Fruit fly (Drosophila melanogaster) whole organism, prepupa: Measurements from ENCODE around the gene Gr28a.

Experiments used
- Blimp-1 ChIP-seq: fragments of 200-800 bp; sonication (Bioruptor generic); optimal IDR thresholded peaks from 3 replicates; lab custom pipeline; 2017; ENCODE audit warnings: missing biosample characterization, missing genetic modification characterization, mild to moderate bottlenecking, moderate library complexity, missing genetic modification reagents
- CG10631 ChIP-seq: fragments of 200-800 bp; sonication (Bioruptor generic); optimal IDR thresholded peaks from 2 replicates; lab custom pipeline; 2016; ENCODE audit warnings: missing biosample characterization, missing genetic modification characterization
- CG10669 ChIP-seq: fragments of 200-800 bp; sonication (Bioruptor generic); optimal IDR thresholded peaks from 3 replicates; lab custom pipeline; 2018; ENCODE audit warnings: missing biosample characterization, mild to moderate bottlenecking, missing genetic modification characterization, moderate library complexity
- CG11762 ChIP-seq: fragments of 200-800 bp; sonication (Bioruptor generic); optimal IDR thresholded peaks from 3 replicates; lab custom pipeline; 2016; ENCODE audit warnings: missing biosample characterization, missing genetic modification characterization; ENCODE audit not compliant: insufficient read depth
- CG1621 ChIP-seq: fragments of 200-800 bp; sonication (Bioruptor generic); optimal IDR thresholded peaks from 3 replicates; lab custom pipeline; 2018; ENCODE audit warnings: missing biosample characterization, mild to moderate bottlenecking, missing genetic modification characterization
- CG16779 ChIP-seq: fragments of 200-800 bp; sonication (Bioruptor generic); optimal IDR thresholded peaks from 3 replicates; lab custom pipeline; 2017; ENCODE audit warnings: missing biosample characterization, mild to moderate bottlenecking, missing genetic modification characterization
- CG3032 ChIP-seq: fragments of 200-800 bp; optimal IDR thresholded peaks from 2 replicates; lab custom pipeline; 2019; ENCODE audit warnings: missing biosample characterization, mild to moderate bottlenecking, missing genetic modification characterization, moderate library complexity
- CG34406 ChIP-seq: fragments of 200-800 bp; sonication (Bioruptor generic); optimal IDR thresholded peaks from 3 replicates; lab custom pipeline; 2016; ENCODE audit warnings: missing biosample characterization, missing genetic modification characterization
- CG6163 ChIP-seq: fragments of 200-800 bp; sonication (Bioruptor generic); IDR thresholded peaks from 3 replicates; pipeline ENCODE4 v1.3.6; 2022; ENCODE audit warnings: missing biosample characterization, missing genetic modification characterization
- CG6276 ChIP-seq: fragments of 200-800 bp; sonication (Bioruptor generic); optimal IDR thresholded peaks from 2 replicates; lab custom pipeline; 2017; ENCODE audit warnings: missing biosample characterization, mild to moderate bottlenecking, missing genetic modification characterization
- CG6792 ChIP-seq: fragments of 200-800 bp; sonication (Bioruptor generic); optimal IDR thresholded peaks from 3 replicates; lab custom pipeline; 2016; ENCODE audit warnings: missing biosample characterization, missing genetic modification characterization
- CG6808 ChIP-seq: fragments of 200-800 bp; sonication (Bioruptor generic); optimal IDR thresholded peaks from 3 replicates; lab custom pipeline; 2017; ENCODE audit warnings: missing biosample characterization, missing genetic modification characterization, mild to moderate bottlenecking, moderate library complexity, missing genetic modification reagents
- CG6854 ChIP-seq: fragments of 200-800 bp; sonication (Bioruptor generic); optimal IDR thresholded peaks from 2 replicates; lab custom pipeline; 2017; ENCODE audit warnings: missing biosample characterization, mild to moderate bottlenecking, missing genetic modification characterization
- CG7368 ChIP-seq: fragments of 200-800 bp; sonication (Bioruptor generic); optimal IDR thresholded peaks from 3 replicates; lab custom pipeline; 2016; ENCODE audit warnings: missing biosample characterization, missing genetic modification characterization
- CG8119 ChIP-seq: fragments of 200-800 bp; sonication (Bioruptor generic); IDR thresholded peaks from 3 replicates; pipeline ENCODE4 v1.3.6; 2022; ENCODE audit warnings: missing biosample characterization, missing genetic modification characterization
- CG8319 ChIP-seq: fragments of 200-800 bp; sonication (Bioruptor generic); optimal IDR thresholded peaks from 3 replicates; lab custom pipeline; 2016; ENCODE audit warnings: missing biosample characterization, missing genetic modification characterization
- CG9139 ChIP-seq: fragments of 200-800 bp; sonication (Bioruptor generic); optimal IDR thresholded peaks from 3 replicates; lab custom pipeline; 2017; ENCODE audit warnings: missing biosample characterization, mild to moderate bottlenecking, missing genetic modification characterization
- Eip75B ChIP-seq: fragments of 200-800 bp; sonication (Bioruptor generic); optimal IDR thresholded peaks from 3 replicates; lab custom pipeline; 2016; ENCODE audit warnings: missing biosample characterization, missing genetic modification characterization
- Eip78C ChIP-seq: fragments of 200-800 bp; sonication (Bioruptor generic); peaks from one replicate; lab custom pipeline; 2016; ENCODE audit warnings: missing biosample characterization, missing genetic modification characterization
- Eip93F ChIP-seq: fragments of 200-800 bp; sonication (Bioruptor generic); optimal IDR thresholded peaks from 2 replicates; lab custom pipeline; 2016; ENCODE audit warnings: missing biosample characterization, mild to moderate bottlenecking, missing genetic modification characterization
- Ets21C ChIP-seq: fragments of 200-800 bp; sonication (Bioruptor generic); optimal IDR thresholded peaks from 3 replicates; lab custom pipeline; 2016; ENCODE audit warnings: missing biosample characterization, missing genetic modification characterization
- Hr38 ChIP-seq: sonication (Bioruptor generic); optimal IDR thresholded peaks from 2 replicates; lab custom pipeline; 2016; ENCODE audit warnings: missing biosample characterization, missing genetic modification characterization
- Hr39 ChIP-seq: fragments of 200-800 bp; sonication (Bioruptor generic); optimal IDR thresholded peaks from 2 replicates; lab custom pipeline; 2016; ENCODE audit warnings: missing biosample characterization, missing genetic modification characterization
- Lpt ChIP-seq: fragments of 200-800 bp; sonication (Bioruptor generic); optimal IDR thresholded peaks from 3 replicates; lab custom pipeline; 2016; ENCODE audit warnings: missing biosample characterization, missing genetic modification characterization
- Met ChIP-seq: fragments of 200-800 bp; sonication (Bioruptor generic); optimal IDR thresholded peaks from 3 replicates; lab custom pipeline; 2016; ENCODE audit warnings: missing biosample characterization, missing genetic modification characterization
- Sox102F ChIP-seq: fragments of 200-800 bp; sonication (Bioruptor generic); optimal IDR thresholded peaks from 2 replicates; lab custom pipeline; 2016; ENCODE audit warnings: missing biosample characterization, mild to moderate bottlenecking, missing genetic modification characterization
- Sox14 ChIP-seq: fragments of 200-800 bp; sonication (Bioruptor generic); optimal IDR thresholded peaks from 3 replicates; lab custom pipeline; 2016; ENCODE audit warnings: missing biosample characterization, missing genetic modification characterization
- Sox15 ChIP-seq: fragments of 200-800 bp; sonication (Bioruptor generic); optimal IDR thresholded peaks from 3 replicates; lab custom pipeline; 2016; ENCODE audit warnings: missing biosample characterization, missing genetic modification characterization
- achi ChIP-seq: fragments of 200-800 bp; sonication (Bioruptor generic); optimal IDR thresholded peaks from 3 replicates; lab custom pipeline; 2016; ENCODE audit warnings: missing biosample characterization, missing genetic modification characterization
- acj6 ChIP-seq: fragments of 200-800 bp; sonication (Bioruptor generic); optimal IDR thresholded peaks from 3 replicates; lab custom pipeline; 2016; ENCODE audit warnings: missing biosample characterization, missing genetic modification characterization
- dac ChIP-seq: fragments of 200-800 bp; sonication (Bioruptor generic); optimal IDR thresholded peaks from 2 replicates; lab custom pipeline; 2017; ENCODE audit warnings: missing biosample characterization, mild to moderate bottlenecking, missing genetic modification characterization
- dsx ChIP-seq: fragments of 200-800 bp; optimal IDR thresholded peaks from 3 replicates; lab custom pipeline; 2019; ENCODE audit warnings: missing biosample characterization, mild to moderate bottlenecking, missing genetic modification characterization, moderate library complexity; ENCODE audit not compliant: poor library complexity, severe bottlenecking
- eg ChIP-seq: fragments of 200-800 bp; sonication (Bioruptor generic); IDR thresholded peaks from 3 replicates; pipeline ENCODE4 v1.3.6; 2022; ENCODE audit warnings: missing biosample characterization, missing genetic modification characterization
- fd59A ChIP-seq: fragments of 200-800 bp; sonication (Bioruptor generic); optimal IDR thresholded peaks from 2 replicates; lab custom pipeline; 2017; ENCODE audit warnings: missing biosample characterization, mild to moderate bottlenecking, missing genetic modification characterization, missing genetic modification reagents
- fd85E ChIP-seq: fragments of 200-800 bp; sonication (Bioruptor generic); optimal IDR thresholded peaks from 3 replicates; lab custom pipeline; 2016; ENCODE audit warnings: missing biosample characterization, missing genetic modification characterization
- fkh ChIP-seq: fragments of 200-800 bp; sonication (Bioruptor generic); optimal IDR thresholded peaks from 3 replicates; lab custom pipeline; 2017; ENCODE audit warnings: missing biosample characterization, mild to moderate bottlenecking, missing genetic modification characterization, moderate library complexity
- lz ChIP-seq: fragments of 200-800 bp; sonication (Bioruptor generic); optimal IDR thresholded peaks from 3 replicates; lab custom pipeline; 2016; ENCODE audit warnings: missing biosample characterization, missing genetic modification characterization
- net ChIP-seq: fragments of 200-800 bp; sonication (Bioruptor generic); optimal IDR thresholded peaks from 3 replicates; lab custom pipeline; 2016; ENCODE audit warnings: missing biosample characterization, missing genetic modification characterization
- salr ChIP-seq, 2 experiments: fragments of 200-800 bp; sonication (Bioruptor generic); optimal IDR thresholded peaks; 3 replicates each; lab custom pipeline; 2016 to 2018; ENCODE audit warnings: missing biosample characterization in 2 of 2, missing genetic modification characterization in 2 of 2, mild to moderate bottlenecking in 1 of 2
- spab ChIP-seq: fragments of 200-800 bp; sonication (Bioruptor generic); optimal IDR thresholded peaks from 2 replicates; lab custom pipeline; 2017; ENCODE audit warnings: missing biosample characterization, mild to moderate bottlenecking, missing genetic modification characterization, missing genetic modification reagents
- ss ChIP-seq, 2 experiments: fragments of 200-800 bp; sonication (Bioruptor generic); optimal IDR thresholded peaks; 2 replicates in 1 of 2; 3 replicates in 1 of 2; lab custom pipeline; 2017 to 2018; ENCODE audit warnings: mild to moderate bottlenecking in 2 of 2, missing biosample characterization in 2 of 2, missing genetic modification characterization in 2 of 2, moderate library complexity in 1 of 2
- svp ChIP-seq: fragments of 200-800 bp; sonication (Bioruptor generic); peaks from one replicate; lab custom pipeline; 2016; ENCODE audit warnings: missing biosample characterization, missing genetic modification characterization
- topi ChIP-seq: fragments of 200-800 bp; sonication (Bioruptor generic); optimal IDR thresholded peaks from 3 replicates; lab custom pipeline; 2016; ENCODE audit warnings: missing biosample characterization, missing genetic modification characterization
- vri ChIP-seq: fragments of 200-800 bp; sonication (Bioruptor generic); optimal IDR thresholded peaks from 3 replicates; lab custom pipeline; 2016; ENCODE audit warnings: missing biosample characterization, mild to moderate bottlenecking, missing genetic modification characterization

Gr28a gene

DNA sequence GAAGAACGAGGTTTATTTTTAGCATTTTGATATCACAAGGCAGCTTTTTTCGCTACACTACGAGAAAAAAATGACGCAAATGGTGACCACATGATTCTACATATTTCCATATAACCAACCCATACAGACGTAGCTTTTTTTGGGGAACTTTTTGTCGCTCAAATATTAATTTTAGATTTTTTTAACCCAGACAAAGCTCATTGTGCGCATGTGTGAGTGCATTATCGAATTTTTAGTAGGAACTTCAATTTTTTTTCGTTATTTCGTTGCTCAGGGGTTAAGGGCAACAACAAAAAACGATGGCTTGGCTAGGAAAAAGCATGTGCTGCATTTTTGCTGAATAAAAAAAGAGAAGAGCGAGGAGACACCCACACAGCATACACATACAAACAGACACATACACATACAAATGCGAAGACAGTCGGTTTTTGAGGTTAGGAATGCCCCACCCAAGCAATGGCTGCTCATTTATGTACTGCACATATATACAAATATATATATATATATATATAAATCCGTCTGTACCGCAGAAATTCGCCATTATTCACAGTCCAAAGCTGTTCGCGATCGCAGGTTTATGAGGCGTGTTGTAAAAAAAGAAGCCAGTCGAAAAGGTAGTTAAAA lies 29.6 kb downstream of the Gr28a start (continued):
- TF ChIP-seq dac (GFP tag; lab: Kevin White, UChicago): peak; percentile 29
- TF ChIP-seq ss (GFP tag; optimal IDR thresholded peaks at IDR 0.05; lab: Kevin White, UChicago): no peak
- TF ChIP-seq CG8319 (GFP tag; lab: Kevin White, UChicago): peak; percentile 4
- no peak for TF ChIP-seq CG11762 (GFP tag; lab: Kevin White, UChicago)
- peak; percentile 31 for TF ChIP-seq Sox15 (GFP tag; lab: Kevin White, UChicago)
- TF ChIP-seq CG6276 (GFP tag; lab: Kevin White, UChicago): no peak
- TF ChIP-seq Eip78C: peak; percentile 87
- TF ChIP-seq net: peak; percentile 52
- TF ChIP-seq CG16779 (tag; lab: Kevin White, UChicago): no peak
- peak; percentile 53 for TF ChIP-seq Eip75B
- TF ChIP-seq Ets21C (GFP tag; lab: Kevin White, UChicago): no peak
- TF ChIP-seq CG8119 (GFP tag; lab: Robert Waterston, UW): peak; percentile 41; the same call in 1 of the 3 replicates
- peak; percentile 80 for TF ChIP-seq svp (GFP tag; lab: Kevin White, UChicago)
- peak; percentile 49 for TF ChIP-seq CG10669 (GFP tag; lab: Kevin White, UChicago)
- no peak for TF ChIP-seq CG6854
- peak in 1 of 2 experiments; percentile 60 for TF ChIP-seq salr (GFP tag; optimal IDR thresholded peaks at IDR 0.05; lab: Kevin White, UChicago)
- peak; percentile 64 for TF ChIP-seq Hr39 (GFP tag; lab: Kevin White, UChicago)
- peak; percentile 71; the same call in 2 of the 3 replicates for TF ChIP-seq eg (GFP tag; lab: Robert Waterston, UW)
- peak; percentile 19 for TF ChIP-seq Sox102F (GFP tag; lab: Kevin White, UChicago)

- TF ChIP-seq spab (GFP tag; lab: Kevin White, UChicago) (peak; percentile 22), Eip75B (peak; percentile 64), CG1621 (tag; lab: Kevin White, UChicago) (peak; percentile 56), Eip93F (GFP tag; lab: Kevin White, UChicago) (peak; percentile 79), Sox15 (GFP tag; lab: Kevin White, UChicago) (peak; percentile 27), Met (GFP tag; lab: Kevin White, UChicago) (peak; percentile 79), CG9139 (GFP tag; lab: Kevin White, UChicago) (peak; percentile 61), CG10669 (GFP tag; lab: Kevin White, UChicago) (peak; percentile 65), CG6163 (GFP tag; lab: Robert Waterston, UW) (peak; percentile 82), CG6854 (peak; percentile 74), vri (GFP tag; lab: Kevin White, UChicago) (peak; percentile 66), eg (GFP tag; lab: Robert Waterston, UW) (peak; percentile 85), fd85E (GFP tag; lab: Kevin White, UChicago) (no peak), Hr38 (GFP tag; lab: Kevin White, UChicago) (peak; percentile 1), Ets21C (GFP tag; lab: Kevin White, UChicago) (peak; percentile 37), Sox14 (GFP tag; lab: Kevin White, UChicago) (peak; percentile 68), CG3032 (tag; lab: Kevin White, UChicago) (peak; percentile 76), fkh (no peak), topi (GFP tag; lab: Kevin White, UChicago) (peak; percentile 56), CG6792 (GFP tag; lab: Kevin White, UChicago) (peak; percentile 64), acj6 (GFP tag; lab: Kevin White, UChicago) (peak; percentile 78), fd59A (peak; percentile 49), CG34406 (peak; percentile 59), Hr39 (GFP tag; lab: Kevin White, UChicago) (peak; percentile 38), salr (GFP tag; optimal IDR thresholded peaks at IDR 0.05; lab: Kevin White, UChicago) (peak; percentile 30 to 35), Lpt (GFP tag; lab: Kevin White, UChicago) (peak; percentile 73), svp (GFP tag; lab: Kevin White, UChicago) (peak; percentile 86), CG8319 (GFP tag; lab: Kevin White, UChicago) (peak; percentile 13), achi (GFP tag; lab: Kevin White, UChicago) (peak; percentile 76), dsx (peak; percentile 79), CG6808 (GFP tag; lab: Kevin White, UChicago) (peak; percentile 57), Eip78C (peak; percentile 95), net (peak; percentile 62), CG16779 (tag; lab: Kevin White, UChicago) (peak; percentile 59), CG11762 (GFP tag; lab: Kevin White, UChicago) (peak; percentile 71), CG6276 (GFP tag; lab: Kevin White, UChicago) (peak; percentile 59), CG7368 (GFP tag; lab: Kevin White, UChicago) (peak; percentile 63), CG10631 (GFP tag; lab: Kevin White, UChicago) (peak; percentile 54), CG8119 (GFP tag; lab: Robert Waterston, UW) (peak; percentile 83), lz (GFP tag; lab: Kevin White, UChicago) (peak; percentile 64), Blimp-1 (GFP tag; lab: Kevin White, UChicago) (peak; percentile 14)
Observed at dm6 chr2L:7423333-7423895, 30.6 kb downstream of the Gr28a start.
